Worm (Caenorhabditis elegans): ENCODE results near the gene F15B9.10.

DNA sequence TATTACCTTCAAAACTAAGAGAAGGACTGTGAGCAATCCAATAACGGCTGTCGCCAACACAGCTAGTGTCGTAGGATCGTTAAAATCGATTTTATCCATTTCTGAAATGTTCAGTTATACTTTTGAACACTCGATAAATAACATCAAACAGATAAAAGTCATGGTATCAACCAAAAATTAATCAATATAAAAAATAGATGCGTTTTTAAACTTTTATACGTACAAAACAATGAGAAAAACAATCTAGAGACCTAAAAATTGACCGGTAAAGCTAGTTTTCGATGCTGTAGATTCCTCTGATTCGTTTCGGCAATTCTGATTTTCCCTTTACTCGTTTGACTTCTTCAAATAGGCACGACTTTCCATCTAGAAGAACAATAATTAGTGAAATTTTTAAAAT, 41.6 kb downstream of the F15B9.10 start, which contains the start of gene R186.3:
- TF ChIP-seq fkh-10 (GFP tag; optimal IDR thresholded peaks at IDR 0.05): no peak
- TF ChIP-seq snpc-4 (tag; optimal IDR thresholded peaks at IDR 0.05): no peak
- no peak for TF ChIP-seq nhr-12 (tag; optimal IDR thresholded peaks at IDR 0.05)
- TF ChIP-seq hlh-17 (GFP tag; optimal IDR thresholded peaks at IDR 0.05; ENCODE audit: borderline replicate concordance): no peak
- no peak for TF ChIP-seq dpl-1 (GFP tag; optimal IDR thresholded peaks at IDR 0.05)
- no peak for TF ChIP-seq lir-3 (tag; optimal IDR thresholded peaks at IDR 0.05; ENCODE audit: poor library complexity)
